Worm (Caenorhabditis elegans) whole organism, early embryonic: ENCODE results near the gene sra-9.

ENCODE experiments used
- ceh-13 ChIP-seq: fragments of 200-800 bp; sonication (Bioruptor generic); optimal IDR thresholded peaks from 2 replicates; lab custom pipeline; 2018; ENCODE audit warnings: mild to moderate bottlenecking, missing genetic modification characterization, missing compliant biosample characterization
- hmg-4 ChIP-seq: fragments of 200-800 bp; sonication (Bioruptor generic); optimal IDR thresholded peaks from 2 replicates; lab custom pipeline; 2018; ENCODE audit warnings: mild to moderate bottlenecking, missing genetic modification characterization, missing compliant biosample characterization

ce11 chrII:9537429-9537828 lies 5.3 kb downstream of the sra-9 start, which contains the start of gene sra-8:
- no peak for TF ChIP-seq hmg-4 (GFP tag; lab: Kevin White, UChicago)
- TF ChIP-seq ceh-13 (GFP tag; lab: Kevin White, UChicago) = no peak
